Worm (Caenorhabditis elegans) whole organism, early embryonic: ENCODE data around the gene lgc-20.

Experiments used
- B0310.2 ChIP-seq: sonication (generic microtip); optimal IDR thresholded peaks from 2 replicates; lab custom pipeline; 2016; ENCODE audit warnings: mild to moderate bottlenecking, missing genetic modification characterization, missing compliant biosample characterization
- F13C5.2 ChIP-seq: sonication (generic microtip); optimal IDR thresholded peaks from 2 replicates; lab custom pipeline; 2017; ENCODE audit warnings: mild to moderate bottlenecking, missing genetic modification characterization, inconsistent platforms, missing compliant biosample characterization
- aly-1 ChIP-seq: sonication (generic microtip); optimal IDR thresholded peaks from 2 replicates; lab custom pipeline; 2016; ENCODE audit warnings: missing genetic modification characterization, missing compliant biosample characterization
- ama-1 ChIP-seq: fragments of 150-350 bp; optimal IDR thresholded peaks from 2 replicates; lab custom pipeline; 2014
- ceh-13 ChIP-seq: fragments of 200-800 bp; sonication (Bioruptor generic); optimal IDR thresholded peaks from 2 replicates; lab custom pipeline; 2018; ENCODE audit warnings: mild to moderate bottlenecking, missing genetic modification characterization, missing compliant biosample characterization
- ceh-36 ChIP-seq: sonication (generic microtip); optimal IDR thresholded peaks from 2 replicates; lab custom pipeline; 2016; ENCODE audit warnings: missing genetic modification characterization, inconsistent platforms, missing compliant biosample characterization
- ets-7 ChIP-seq: sonication (generic microtip); optimal IDR thresholded peaks from 2 replicates; lab custom pipeline; 2016; ENCODE audit warnings: missing genotype, missing genetic modification characterization, missing compliant biosample characterization
- flt-1 ChIP-seq: fragments of 200-800 bp; sonication (Bioruptor generic); IDR thresholded peaks from 2 replicates; pipeline ENCODE4 v1.3.6; 2022; ENCODE audit warnings: missing genetic modification characterization, missing compliant biosample characterization
- hmbx-1 ChIP-seq: sonication (generic microtip); optimal IDR thresholded peaks from 2 replicates; lab custom pipeline; 2016; ENCODE audit warnings: mild to moderate bottlenecking, missing genetic modification characterization, missing compliant biosample characterization
- hmg-4 ChIP-seq: fragments of 200-800 bp; sonication (Bioruptor generic); optimal IDR thresholded peaks from 2 replicates; lab custom pipeline; 2018; ENCODE audit warnings: mild to moderate bottlenecking, missing genetic modification characterization, missing compliant biosample characterization
- hnd-1 ChIP-seq: sonication (generic microtip); optimal IDR thresholded peaks from 2 replicates; lab custom pipeline; 2016; ENCODE audit warnings: missing genetic modification characterization, missing compliant biosample characterization
- pes-1 ChIP-seq: fragments of 200-800 bp; sonication (Bioruptor generic); IDR thresholded peaks from 2 replicates; pipeline ENCODE4 v1.3.6; 2022; ENCODE audit warnings: missing genetic modification reagents, missing genetic modification characterization, missing compliant biosample characterization
- scrt-1 ChIP-seq: fragments of 200-800 bp; sonication (Bioruptor generic); IDR thresholded peaks from 2 replicates; pipeline ENCODE4 v1.3.6; 2022; ENCODE audit warnings: missing genetic modification characterization, missing compliant biosample characterization
- sea-1 ChIP-seq: fragments of 200-800 bp; sonication (Bioruptor generic); conservative IDR thresholded peaks from 2 replicates; pipeline ENCODE4 v1.3.6; 2022; ENCODE audit warnings: missing genetic modification characterization, missing compliant biosample characterization
- tbx-11 ChIP-seq: fragments of 200-800 bp; sonication (Bioruptor generic); IDR thresholded peaks from 2 replicates; pipeline ENCODE4 v1.3.6; 2022; ENCODE audit warnings: missing genetic modification characterization, missing compliant biosample characterization
- tbx-37 ChIP-seq: fragments of 200-800 bp; sonication (Bioruptor generic); conservative IDR thresholded peaks from 2 replicates; pipeline ENCODE4 v1.3.6; 2022; ENCODE audit warnings: missing genetic modification reagents, missing genetic modification characterization, missing compliant biosample characterization
- tra-4 ChIP-seq: sonication (generic microtip); optimal IDR thresholded peaks from 2 replicates; lab custom pipeline; 2017; ENCODE audit warnings: missing genetic modification characterization, missing compliant biosample characterization

lgc-20 gene

ce11 chrII:11314165-11314564 lies 29.2 kb downstream of the lgc-20 start, which contains the start of gene T24F1.4:
Gene T24F1.4 (minus strand): TSS chrII:11314265.
- TF ChIP-seq scrt-1: no peak
- no peak for TF ChIP-seq ama-1 (lab: Kevin White, UChicago)
- TF ChIP-seq hmbx-1 (tag; lab: Kevin White, UChicago): no peak

DNA sequence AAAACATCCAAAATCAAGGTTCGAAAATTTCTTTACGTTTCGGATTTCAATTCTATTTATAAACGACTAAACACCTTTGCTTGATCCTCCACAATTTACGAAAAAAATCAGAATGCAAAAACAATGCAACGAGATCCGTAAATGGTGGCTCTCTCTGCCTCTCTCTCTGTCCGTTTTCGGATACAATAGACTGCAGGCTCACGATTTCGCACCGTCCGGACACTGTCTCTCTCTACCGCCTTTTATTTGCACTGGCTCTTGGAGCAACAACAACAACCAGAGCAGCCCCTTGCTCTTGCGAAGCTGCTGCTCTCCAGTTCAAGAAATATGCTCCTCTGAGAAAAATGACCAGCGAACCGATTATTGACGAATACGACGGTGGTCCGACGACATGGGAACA lies 31.2 kb downstream of the lgc-20 start, which contains the start of gene T24F1.7:
Gene T24F1.7, plus strand, starts transcription at position 301 of the 400 bp plus-strand sequence.
- TF ChIP-seq ceh-36 (tag; lab: Kevin White, UChicago) (no peak), tbx-37 (GFP tag; lab: Robert Waterston, UW) (no peak), flt-1 (no peak), B0310.2 (tag; lab: Kevin White, UChicago) (no peak), scrt-1 (no peak)

DNA sequence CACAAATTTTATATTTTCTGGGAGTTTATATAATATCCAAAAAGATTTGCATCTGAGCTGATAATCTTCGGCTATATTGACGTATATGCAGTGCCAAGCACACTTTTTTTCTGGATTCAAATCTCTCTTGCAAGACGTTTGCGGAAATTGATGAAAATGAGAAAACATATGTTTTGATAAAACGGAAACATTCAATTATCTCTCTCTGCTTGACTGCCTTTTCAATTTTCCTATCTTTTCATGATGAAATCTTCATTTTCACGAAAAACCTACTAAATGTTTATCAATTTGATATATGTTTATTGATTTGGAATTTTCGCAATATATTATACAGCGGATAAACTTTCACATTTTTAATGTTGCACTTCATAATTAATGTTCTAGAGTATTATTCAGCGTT lies 35.5 kb downstream of the lgc-20 start:
- TF ChIP-seq tbx-37 (GFP tag; lab: Robert Waterston, UW) (no peak), scrt-1 (no peak), tbx-11 (GFP tag; lab: Robert Waterston, UW) (no peak), ets-7 (tag; lab: Kevin White, UChicago) (no peak)

- TF ChIP-seq ceh-36 (tag; lab: Kevin White, UChicago) (no peak), hnd-1 (tag; lab: Kevin White, UChicago) (no peak), flt-1 (no peak), ceh-13 (GFP tag; lab: Kevin White, UChicago) (no peak), tbx-37 (GFP tag; lab: Robert Waterston, UW) (no peak), B0310.2 (tag; lab: Kevin White, UChicago) (no peak), sea-1 (GFP tag; lab: Robert Waterston, UW) (no peak), hmbx-1 (tag; lab: Kevin White, UChicago) (no peak), aly-1 (no peak), ama-1 (lab: Kevin White, UChicago) (no peak), tbx-11 (GFP tag; lab: Robert Waterston, UW) (no peak), ets-7 (tag; lab: Kevin White, UChicago) (no peak), scrt-1 (no peak), tra-4 (tag; lab: Kevin White, UChicago) (no peak), hmg-4 (GFP tag; lab: Kevin White, UChicago) (no peak), pes-1 (GFP tag; lab: Robert Waterston, UW) (no peak), F13C5.2 (no peak)
Observed at ce11 chrII:11307332-11307731, 36.1 kb downstream of the lgc-20 start.

DNA sequence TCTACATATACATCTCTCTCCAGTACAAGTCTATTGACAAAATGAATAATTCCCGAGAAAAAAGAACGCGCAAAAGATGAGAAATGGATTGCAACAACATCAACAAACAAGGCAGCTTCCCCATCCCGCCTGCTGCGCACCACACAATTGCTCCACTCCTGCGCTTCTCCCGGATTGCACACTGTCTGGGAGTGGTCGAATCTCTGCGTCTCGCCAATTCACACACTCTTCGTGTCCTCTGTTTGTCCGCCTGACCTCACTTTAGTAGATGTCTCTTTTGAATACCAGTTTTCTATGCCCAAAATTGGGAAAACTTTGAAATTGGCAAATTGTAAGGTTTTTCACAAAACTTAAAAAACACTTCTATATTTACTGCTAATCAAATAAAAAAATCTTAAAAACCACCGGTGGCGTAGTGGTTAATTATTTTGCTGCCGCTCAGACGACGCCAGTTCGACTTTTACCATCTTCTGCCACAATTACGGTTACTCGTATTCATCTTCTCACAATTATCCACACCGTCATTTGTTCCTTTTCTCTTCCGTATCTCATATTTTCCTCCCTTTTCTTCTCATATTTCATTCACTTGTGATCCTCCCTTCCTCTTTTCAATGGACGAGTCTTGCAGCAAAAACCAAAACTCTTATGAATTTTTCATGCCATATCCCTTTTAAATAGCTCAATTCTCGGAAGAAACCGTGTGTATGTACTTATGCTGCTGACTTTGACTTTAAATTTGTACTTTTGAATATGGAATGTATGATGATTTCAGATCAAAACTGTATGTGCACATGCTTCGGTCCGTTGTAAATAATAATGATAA lies 37.6 kb downstream of the lgc-20 start, which contains the start of gene rsf-1:
Gene rsf-1, plus strand, starts transcription at position 773 of the 823 bp plus-strand sequence.
- TF ChIP-seq B0310.2 (tag; lab: Kevin White, UChicago) (no peak), flt-1 (no peak), sea-1 (GFP tag; lab: Robert Waterston, UW) (no peak), ets-7 (tag; lab: Kevin White, UChicago) (no peak), ama-1 (lab: Kevin White, UChicago) (no peak), tbx-11 (GFP tag; lab: Robert Waterston, UW) (no peak), ceh-36 (tag; lab: Kevin White, UChicago) (no peak), hmg-4 (GFP tag; lab: Kevin White, UChicago) (no peak), hnd-1 (tag; lab: Kevin White, UChicago) (no peak), scrt-1 (no peak), aly-1 (no peak), tbx-37 (GFP tag; lab: Robert Waterston, UW) (no peak), hmbx-1 (tag; lab: Kevin White, UChicago) (no peak), ceh-13 (GFP tag; lab: Kevin White, UChicago) (no peak), pes-1 (GFP tag; lab: Robert Waterston, UW) (no peak), tra-4 (tag; lab: Kevin White, UChicago) (no peak), F13C5.2 (no peak)

DNA sequence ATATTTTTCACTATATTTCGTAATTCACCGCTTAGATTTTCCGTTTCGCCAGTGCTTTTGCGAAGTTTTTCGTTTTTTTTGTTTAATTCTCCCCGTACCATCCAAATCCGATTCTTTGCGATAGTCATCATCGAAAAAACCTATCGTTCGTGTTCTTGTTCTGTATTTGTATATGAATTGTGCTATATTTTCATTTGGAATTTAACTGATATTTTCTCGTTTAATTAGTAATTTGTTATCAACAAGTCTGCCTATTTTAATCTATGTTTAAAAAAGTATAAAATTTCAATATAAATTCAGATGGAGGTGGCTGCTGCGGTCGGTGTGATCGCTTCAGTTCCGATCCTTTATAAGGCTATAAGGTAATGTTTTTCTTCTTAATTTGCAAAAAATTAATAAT lies 40.8 kb downstream of the lgc-20 start, which contains the start of gene samp-1:
Gene samp-1, plus strand, starts transcription at position 301 of the 400 bp plus-strand sequence.
- TF ChIP-seq scrt-1 (no peak), ets-7 (tag; lab: Kevin White, UChicago) (no peak), hmbx-1 (tag; lab: Kevin White, UChicago) (no peak), ceh-13 (GFP tag; lab: Kevin White, UChicago) (no peak), ceh-36 (tag; lab: Kevin White, UChicago) (no peak), F13C5.2 (no peak), flt-1 (no peak), sea-1 (GFP tag; lab: Robert Waterston, UW) (no peak), tbx-37 (GFP tag; lab: Robert Waterston, UW) (no peak), hnd-1 (tag; lab: Kevin White, UChicago) (no peak), B0310.2 (tag; lab: Kevin White, UChicago) (no peak), pes-1 (GFP tag; lab: Robert Waterston, UW) (no peak), ama-1 (lab: Kevin White, UChicago) (no peak), tbx-11 (GFP tag; lab: Robert Waterston, UW) (no peak), aly-1 (no peak), tra-4 (tag; lab: Kevin White, UChicago) (no peak), hmg-4 (GFP tag; lab: Kevin White, UChicago) (no peak)

DNA sequence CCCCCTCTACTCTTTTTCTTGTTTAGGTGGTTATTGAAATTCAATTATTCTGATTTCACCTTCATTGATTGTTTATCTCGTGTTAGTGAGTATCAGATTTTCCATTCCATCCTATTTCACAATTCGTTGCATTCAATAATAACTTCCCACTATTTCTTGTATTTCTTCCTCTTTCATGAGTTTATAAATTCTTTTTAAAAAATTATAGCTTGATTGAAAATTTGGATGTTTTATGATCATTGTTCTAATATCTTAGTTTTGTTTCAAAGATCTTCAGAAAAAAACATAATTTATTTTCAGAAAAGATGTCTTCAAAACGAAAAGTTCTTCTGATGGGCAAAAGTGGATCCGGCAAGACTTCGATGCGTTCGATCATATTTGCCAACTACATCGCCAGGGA lies 42.4 kb downstream of the lgc-20 start, which contains the start of gene raga-1:
Gene raga-1, plus strand, starts transcription at position 301 of the 400 bp plus-strand sequence.
- TF ChIP-seq F13C5.2: no peak
- no peak for TF ChIP-seq flt-1
- TF ChIP-seq hmbx-1 (tag; lab: Kevin White, UChicago): no peak
- TF ChIP-seq aly-1: no peak
- TF ChIP-seq tbx-37 (GFP tag; lab: Robert Waterston, UW): no peak
- no peak for TF ChIP-seq sea-1 (GFP tag; lab: Robert Waterston, UW)
- TF ChIP-seq ama-1 (lab: Kevin White, UChicago): no peak
- no peak for TF ChIP-seq B0310.2 (tag; lab: Kevin White, UChicago)
- no peak for TF ChIP-seq ceh-36 (tag; lab: Kevin White, UChicago)
- TF ChIP-seq ceh-13 (GFP tag; lab: Kevin White, UChicago): no peak
- TF ChIP-seq scrt-1: no peak
- no peak for TF ChIP-seq tbx-11 (GFP tag; lab: Robert Waterston, UW)
- no peak for TF ChIP-seq hmg-4 (GFP tag; lab: Kevin White, UChicago)
- no peak for TF ChIP-seq tra-4 (tag; lab: Kevin White, UChicago)
- TF ChIP-seq hnd-1 (tag; lab: Kevin White, UChicago): no peak
- TF ChIP-seq ets-7 (tag; lab: Kevin White, UChicago): no peak
- TF ChIP-seq pes-1 (GFP tag; lab: Robert Waterston, UW): no peak
